Fruit fly (Drosophila melanogaster): ENCODE results near the gene CG15429.

- no peak for TF ChIP-seq psq (optimal IDR thresholded peaks at IDR 0.05)
- TF ChIP-seq pan (optimal IDR thresholded peaks at IDR 0.05) = no peak
- no peak for TF ChIP-seq CG8478 (optimal IDR thresholded peaks at IDR 0.05)
Observed at dm6 chr2L:4348545-4348944, 4.2 kb upstream of the CG15429 start.
